Fruit fly (Drosophila melanogaster) whole organism, pupa: ENCODE data around the gene Gr10b.

Experiments used
- CG10348 ChIP-seq: fragments of 200-800 bp; sonication (Bioruptor generic); IDR thresholded peaks from 2 replicates; pipeline ENCODE4 v1.3.6; 2022; ENCODE audit warnings: missing biosample characterization, missing genetic modification characterization
- CG12605 ChIP-seq: fragments of 200-800 bp; sonication (Bioruptor generic); IDR thresholded peaks from 2 replicates; pipeline ENCODE4 v1.3.6; 2022; ENCODE audit warnings: missing biosample characterization, missing genetic modification characterization
- CG13204 ChIP-seq: fragments of 200-800 bp; sonication (Bioruptor generic); optimal IDR thresholded peaks from 2 replicates; lab custom pipeline; 2018; ENCODE audit warnings: missing biosample characterization, mild to moderate bottlenecking, missing genetic modification characterization, moderate library complexity
- CG14655 ChIP-seq: fragments of 200-800 bp; sonication (Bioruptor generic); optimal IDR thresholded peaks from 3 replicates; lab custom pipeline; 2017; ENCODE audit warnings: mild to moderate bottlenecking, missing biosample characterization, missing genetic modification reagents, missing genetic modification characterization
- CG15710 ChIP-seq: fragments of 200-800 bp; sonication (Bioruptor generic); optimal IDR thresholded peaks from 2 replicates; lab custom pipeline; 2018; ENCODE audit warnings: missing biosample characterization, mild to moderate bottlenecking, missing genetic modification characterization, moderate library complexity
- CG17806 ChIP-seq: fragments of 200-800 bp; sonication (Bioruptor generic); optimal IDR thresholded peaks from 2 replicates; lab custom pipeline; 2018; ENCODE audit warnings: missing biosample characterization, mild to moderate bottlenecking, missing genetic modification characterization, moderate library complexity
- CG32121 ChIP-seq: fragments of 200-800 bp; sonication (Bioruptor generic); IDR thresholded peaks from 2 replicates; pipeline ENCODE4 v1.3.6; 2022; ENCODE audit warnings: missing biosample characterization, missing genetic modification characterization
- CG34367 ChIP-seq: fragments of 200-800 bp; sonication (Bioruptor generic); optimal IDR thresholded peaks from 2 replicates; lab custom pipeline; 2018; ENCODE audit warnings: missing biosample characterization, mild to moderate bottlenecking, missing genetic modification characterization
- CG4496 ChIP-seq: fragments of 200-800 bp; sonication (Bioruptor generic); IDR thresholded peaks from 3 replicates; pipeline ENCODE4 v1.3.6; 2022; ENCODE audit warnings: missing biosample characterization, missing genetic modification characterization
- CG8159 ChIP-seq: fragments of 200-800 bp; sonication (Bioruptor generic); optimal IDR thresholded peaks from 3 replicates; lab custom pipeline; 2018; ENCODE audit warnings: missing biosample characterization, mild to moderate bottlenecking, missing genetic modification characterization, moderate library complexity
- CG8301 ChIP-seq: fragments of 200-800 bp; sonication (Bioruptor generic); optimal IDR thresholded peaks from 2 replicates; lab custom pipeline; 2018; ENCODE audit warnings: missing biosample characterization, mild to moderate bottlenecking, missing genetic modification characterization
- CG9948 ChIP-seq: fragments of 200-800 bp; sonication (Bioruptor generic); optimal IDR thresholded peaks from 2 replicates; lab custom pipeline; 2018; ENCODE audit warnings: missing biosample characterization, mild to moderate bottlenecking, missing genetic modification characterization, moderate library complexity
- D1 ChIP-seq: fragments of 200-800 bp; sonication (Bioruptor generic); optimal IDR thresholded peaks from 2 replicates; lab custom pipeline; 2018; ENCODE audit warnings: missing biosample characterization, mild to moderate bottlenecking, missing genetic modification characterization, moderate library complexity
- EcR ChIP-seq: fragments of 200-800 bp; sonication (Bioruptor generic); optimal IDR thresholded peaks from 3 replicates; lab custom pipeline; 2019; ENCODE audit warnings: missing biosample characterization, missing genetic modification characterization, mild to moderate bottlenecking, moderate library complexity, missing genetic modification reagents
- Ets98B ChIP-seq: fragments of 200-800 bp; sonication (Bioruptor generic); IDR thresholded peaks from 2 replicates; pipeline ENCODE4 v1.3.6; 2022; ENCODE audit warnings: missing biosample characterization, missing genetic modification characterization
- Pif1A ChIP-seq: fragments of 200-800 bp; sonication (Bioruptor generic); optimal IDR thresholded peaks from 3 replicates; lab custom pipeline; 2016; ENCODE audit warnings: missing biosample characterization, missing genetic modification characterization
- Pif1B ChIP-seq: fragments of 200-800 bp; sonication (Bioruptor generic); optimal IDR thresholded peaks from 3 replicates; lab custom pipeline; 2016; ENCODE audit warnings: missing biosample characterization, missing genetic modification characterization
- Snoo ChIP-seq: fragments of 200-800 bp; sonication (Bioruptor generic); optimal IDR thresholded peaks from 3 replicates; lab custom pipeline; 2017; ENCODE audit warnings: missing biosample characterization, mild to moderate bottlenecking, missing genetic modification characterization, inconsistent platforms
- fd96Ca ChIP-seq: fragments of 200-800 bp; sonication (Bioruptor generic); IDR thresholded peaks from 3 replicates; pipeline ENCODE4 v1.3.6; 2022; ENCODE audit warnings: missing biosample characterization, missing genetic modification characterization
- gl ChIP-seq: fragments of 200-800 bp; sonication (Bioruptor generic); optimal IDR thresholded peaks from 2 replicates; lab custom pipeline; 2018; ENCODE audit warnings: missing biosample characterization, mild to moderate bottlenecking, missing genetic modification characterization
- rn ChIP-seq: fragments of 200-800 bp; sonication (Bioruptor generic); IDR thresholded peaks from 2 replicates; pipeline ENCODE4 v1.3.6; 2022; ENCODE audit warnings: missing biosample characterization, missing genetic modification characterization

Gene Gr10b

DNA sequence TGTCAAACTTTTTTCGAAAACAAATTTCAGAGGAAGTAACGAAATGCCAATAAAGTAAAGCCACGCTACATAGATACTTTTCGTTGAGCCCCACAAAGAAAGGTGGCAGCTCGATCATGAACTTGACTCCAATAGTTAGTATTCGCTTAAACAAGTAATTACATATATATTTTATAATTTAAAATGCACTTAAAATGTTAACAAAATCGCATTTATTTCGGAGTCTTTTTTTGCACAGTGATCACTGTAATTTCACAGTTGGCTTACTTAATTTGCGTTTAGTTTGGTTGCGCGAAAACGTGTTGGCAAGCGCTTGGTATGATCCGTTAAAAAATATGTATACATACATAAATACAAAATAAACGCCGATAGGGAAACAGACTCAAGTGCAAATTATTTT is 38.6 kb upstream of the Gr10b start:
- TF ChIP-seq rn (GFP tag; lab: Robert Waterston, UW) (no peak), Ets98B (GFP tag; lab: Robert Waterston, UW) (peak; percentile 48; the same call in 1 of the 2 replicates), CG4496 (GFP tag; lab: Robert Waterston, UW) (0 out of 3 replicates have a peak, but pooled peaks have one; percentile 48)
- TF ChIP-seq, all 21 proteins: peak for 2

DNA sequence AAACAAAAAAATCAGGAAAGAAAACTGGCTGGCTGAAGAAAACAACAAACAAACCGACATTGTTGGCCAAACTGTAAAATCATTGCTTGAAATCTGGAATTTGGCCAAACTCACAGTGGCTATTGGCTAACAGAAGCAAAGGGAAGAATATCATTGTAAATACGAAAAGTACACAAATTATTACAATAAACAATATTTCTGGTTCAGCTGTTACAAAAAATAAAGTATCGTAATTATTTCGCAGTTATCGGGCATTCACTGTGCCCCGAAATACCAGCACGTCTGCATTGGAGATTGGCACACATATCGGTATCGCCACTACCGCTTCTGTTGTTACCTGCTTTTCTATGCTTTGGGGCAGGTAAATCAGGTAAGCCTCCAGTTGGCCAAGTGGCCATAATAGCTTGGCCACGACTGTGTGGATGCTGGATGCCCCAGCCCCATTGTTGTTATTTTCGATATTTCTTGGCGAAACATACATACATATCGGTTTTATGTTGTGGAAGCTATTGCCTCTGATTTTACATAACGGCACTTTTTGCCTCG is 38.1 kb upstream of the Gr10b start:
- TF ChIP-seq fd96Ca (GFP tag; lab: Robert Waterston, UW) (peak; percentile 78), Snoo (no peak), CG32121 (peak; percentile 78; the same call in 1 of the 2 replicates), CG4496 (GFP tag; lab: Robert Waterston, UW) (peak; percentile 81), CG12605 (GFP tag; lab: Robert Waterston, UW) (0 out of 2 replicates have a peak, but pooled peaks have one; percentile 13), Ets98B (GFP tag; lab: Robert Waterston, UW) (peak; percentile 84), CG8301 (tag; lab: Kevin White, UChicago) (peak; percentile 29), Pif1A (GFP tag; lab: Kevin White, UChicago) (peak; percentile 36), CG10348 (GFP tag; lab: Robert Waterston, UW) (0 out of 2 replicates have a peak, but pooled peaks have one; percentile 50), rn (GFP tag; lab: Robert Waterston, UW) (0 out of 2 replicates have a peak, but pooled peaks have one; percentile 33), CG13204 (GFP tag; lab: Kevin White, UChicago) (no peak), Pif1B (GFP tag; lab: Kevin White, UChicago) (no peak)

DNA sequence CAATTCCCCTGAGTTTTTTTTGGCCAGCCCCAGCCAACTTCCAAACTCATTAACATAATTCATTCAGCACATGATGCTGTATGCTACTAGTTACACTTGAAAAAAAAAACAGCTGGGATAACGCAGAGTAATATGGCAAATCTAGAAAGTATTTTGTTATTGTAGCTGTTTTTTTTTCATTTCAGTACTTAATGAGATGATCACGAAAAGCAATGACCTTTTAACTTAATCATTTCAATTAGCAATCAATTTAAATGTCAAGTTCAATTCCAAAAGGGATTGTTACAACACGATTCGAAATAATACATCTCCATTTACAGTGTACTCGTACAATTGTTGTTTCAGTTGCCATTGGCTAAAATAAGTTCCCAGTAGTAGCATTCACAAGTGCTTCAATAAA is 37.4 kb upstream of the Gr10b start:
- TF ChIP-seq CG10348 (GFP tag; lab: Robert Waterston, UW) (no peak), Pif1B (GFP tag; lab: Kevin White, UChicago) (no peak), Pif1A (GFP tag; lab: Kevin White, UChicago) (no peak), CG8159 (tag; lab: Kevin White, UChicago) (no peak), CG32121 (no peak), CG34367 (tag; lab: Kevin White, UChicago) (no peak), D1 (tag; lab: Kevin White, UChicago) (no peak), Ets98B (GFP tag; lab: Robert Waterston, UW) (no peak), CG9948 (tag; lab: Kevin White, UChicago) (no peak), CG14655 (no peak), CG4496 (GFP tag; lab: Robert Waterston, UW) (no peak), CG17806 (tag; lab: Kevin White, UChicago) (no peak), CG8301 (tag; lab: Kevin White, UChicago) (no peak), EcR (GFP tag; lab: Kevin White, UChicago) (no peak)

DNA sequence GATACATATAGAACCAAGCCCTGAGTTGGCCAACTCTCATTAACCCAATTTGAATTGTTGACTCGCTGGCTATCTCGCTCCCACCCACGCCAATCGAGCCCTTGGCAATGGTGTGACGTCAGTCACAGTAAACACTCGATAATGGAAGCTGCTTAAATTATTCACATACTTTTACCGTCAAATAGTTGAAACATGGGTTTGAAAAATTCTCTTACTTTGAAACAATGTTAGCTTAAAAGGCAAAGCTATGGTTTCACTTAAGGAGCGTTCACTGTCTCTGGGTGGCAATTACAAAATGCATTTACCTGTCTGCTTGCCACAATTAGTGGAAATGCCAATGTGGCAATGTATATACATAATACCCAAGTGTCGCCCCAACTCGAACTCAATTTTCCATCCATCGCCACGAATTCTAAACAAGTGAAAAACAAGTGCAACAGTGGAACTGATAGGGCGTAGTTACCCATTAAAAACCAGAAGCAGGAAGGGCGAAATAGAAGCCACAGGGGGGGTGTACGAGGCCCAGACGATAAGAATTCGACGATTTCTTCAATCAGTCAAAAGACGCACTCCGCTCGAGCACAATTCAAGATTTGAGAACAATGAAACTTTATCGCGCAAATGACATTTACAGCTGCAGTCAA is 36.6 kb upstream of the Gr10b start:
- TF ChIP-seq CG12605 (GFP tag; lab: Robert Waterston, UW) (peak; percentile 46; the same call in 1 of the 2 replicates), D1 (tag; lab: Kevin White, UChicago) (no peak), CG17806 (tag; lab: Kevin White, UChicago) (peak; percentile 5), CG10348 (GFP tag; lab: Robert Waterston, UW) (no peak), CG14655 (peak; percentile 51), CG4496 (GFP tag; lab: Robert Waterston, UW) (peak; percentile 82), fd96Ca (GFP tag; lab: Robert Waterston, UW) (peak; percentile 62; the same call in 2 of the 3 replicates), CG13204 (GFP tag; lab: Kevin White, UChicago) (no peak), Pif1A (GFP tag; lab: Kevin White, UChicago) (peak; percentile 55), CG9948 (tag; lab: Kevin White, UChicago) (peak; percentile 24), CG32121 (peak; percentile 61; the same call in 1 of the 2 replicates), EcR (GFP tag; lab: Kevin White, UChicago) (no peak), CG15710 (tag; lab: Kevin White, UChicago) (peak; percentile 51), rn (GFP tag; lab: Robert Waterston, UW) (no peak), CG8159 (tag; lab: Kevin White, UChicago) (peak; percentile 38), CG34367 (tag; lab: Kevin White, UChicago) (peak; percentile 24), CG8301 (tag; lab: Kevin White, UChicago) (peak; percentile 40), Ets98B (GFP tag; lab: Robert Waterston, UW) (peak; percentile 63), Snoo (peak; percentile 75), Pif1B (GFP tag; lab: Kevin White, UChicago) (peak; percentile 12), gl (tag; lab: Kevin White, UChicago) (no peak)

DNA sequence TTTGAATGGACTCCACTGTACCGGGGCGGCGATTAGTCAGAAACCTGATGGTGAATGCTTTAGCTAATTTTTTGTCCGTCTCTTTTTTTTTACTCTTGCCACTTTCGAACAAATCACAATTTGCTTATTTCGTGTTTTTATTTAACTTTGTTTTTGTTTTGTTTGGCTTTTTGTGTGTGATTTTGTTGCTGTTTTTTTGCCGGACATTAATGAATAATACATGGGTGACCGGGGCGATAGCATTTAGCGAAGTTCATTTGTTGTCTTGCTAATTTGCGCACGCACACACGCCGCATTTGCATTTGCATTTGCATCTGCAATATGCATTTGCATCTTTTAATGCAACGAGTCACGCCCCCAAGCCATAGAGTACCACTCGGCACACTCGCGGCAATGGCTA is 35.6 kb upstream of the Gr10b start:
- TF ChIP-seq CG9948 (tag; lab: Kevin White, UChicago) (no peak), CG14655 (no peak), CG15710 (tag; lab: Kevin White, UChicago) (no peak), Ets98B (GFP tag; lab: Robert Waterston, UW) (0 out of 2 replicates have a peak, but pooled peaks have one; percentile 27), CG4496 (GFP tag; lab: Robert Waterston, UW) (no peak), CG17806 (tag; lab: Kevin White, UChicago) (no peak), CG13204 (GFP tag; lab: Kevin White, UChicago) (no peak), Snoo (no peak), CG8159 (tag; lab: Kevin White, UChicago) (no peak)
